Fruit fly (Drosophila melanogaster) whole organism, prepupa: ENCODE measurements around the gene Spindly.

Experiments
- Blimp-1 ChIP-seq: fragments of 200-800 bp; sonication (Bioruptor generic); optimal IDR thresholded peaks from 3 replicates; lab custom pipeline; 2017; ENCODE audit warnings: missing biosample characterization, missing genetic modification characterization, mild to moderate bottlenecking, moderate library complexity, missing genetic modification reagents
- CG10631 ChIP-seq: fragments of 200-800 bp; sonication (Bioruptor generic); optimal IDR thresholded peaks from 2 replicates; lab custom pipeline; 2016; ENCODE audit warnings: missing biosample characterization, missing genetic modification characterization
- CG10669 ChIP-seq: fragments of 200-800 bp; sonication (Bioruptor generic); optimal IDR thresholded peaks from 3 replicates; lab custom pipeline; 2018; ENCODE audit warnings: missing biosample characterization, mild to moderate bottlenecking, missing genetic modification characterization, moderate library complexity
- CG11294 ChIP-seq: fragments of 200-800 bp; sonication (Bioruptor generic); IDR thresholded peaks from 2 replicates; pipeline ENCODE4 v1.3.6; 2022; ENCODE audit warnings: missing biosample characterization, missing genetic modification characterization
- CG11762 ChIP-seq: fragments of 200-800 bp; sonication (Bioruptor generic); optimal IDR thresholded peaks from 3 replicates; lab custom pipeline; 2016; ENCODE audit warnings: missing biosample characterization, missing genetic modification characterization; ENCODE audit not compliant: insufficient read depth
- CG11902 ChIP-seq: fragments of 200-800 bp; sonication (Bioruptor generic); optimal IDR thresholded peaks from 3 replicates; lab custom pipeline; 2016; ENCODE audit warnings: missing biosample characterization, missing genetic modification characterization
- CG15336 ChIP-seq: fragments of 200-800 bp; sonication (Bioruptor generic); IDR thresholded peaks from 2 replicates; pipeline ENCODE4 v1.3.6; 2022; ENCODE audit warnings: missing biosample characterization, missing genetic modification characterization
- CG16779 ChIP-seq: fragments of 200-800 bp; sonication (Bioruptor generic); optimal IDR thresholded peaks from 3 replicates; lab custom pipeline; 2017; ENCODE audit warnings: missing biosample characterization, mild to moderate bottlenecking, missing genetic modification characterization
- CG3032 ChIP-seq: fragments of 200-800 bp; optimal IDR thresholded peaks from 2 replicates; lab custom pipeline; 2019; ENCODE audit warnings: missing biosample characterization, mild to moderate bottlenecking, missing genetic modification characterization, moderate library complexity
- CG31627 ChIP-seq: fragments of 200-800 bp; sonication (Bioruptor generic); optimal IDR thresholded peaks from 3 replicates; lab custom pipeline; 2016; ENCODE audit warnings: missing biosample characterization, missing genetic modification characterization
- CG32006 ChIP-seq: fragments of 200-800 bp; sonication (Bioruptor generic); optimal IDR thresholded peaks from 3 replicates; lab custom pipeline; 2017; ENCODE audit warnings: missing biosample characterization, mild to moderate bottlenecking, missing genetic modification characterization
- CG34406 ChIP-seq: fragments of 200-800 bp; sonication (Bioruptor generic); optimal IDR thresholded peaks from 3 replicates; lab custom pipeline; 2016; ENCODE audit warnings: missing biosample characterization, missing genetic modification characterization
- CG4318 ChIP-seq: fragments of 200-800 bp; sonication (Bioruptor generic); optimal IDR thresholded peaks from 3 replicates; lab custom pipeline; 2017; ENCODE audit warnings: missing biosample characterization, mild to moderate bottlenecking, missing genetic modification characterization
- CG6163 ChIP-seq: fragments of 200-800 bp; sonication (Bioruptor generic); IDR thresholded peaks from 3 replicates; pipeline ENCODE4 v1.3.6; 2022; ENCODE audit warnings: missing biosample characterization, missing genetic modification characterization
- CG6276 ChIP-seq: fragments of 200-800 bp; sonication (Bioruptor generic); optimal IDR thresholded peaks from 2 replicates; lab custom pipeline; 2017; ENCODE audit warnings: missing biosample characterization, mild to moderate bottlenecking, missing genetic modification characterization
- CG6792 ChIP-seq: fragments of 200-800 bp; sonication (Bioruptor generic); optimal IDR thresholded peaks from 3 replicates; lab custom pipeline; 2016; ENCODE audit warnings: missing biosample characterization, missing genetic modification characterization
- CG6808 ChIP-seq: fragments of 200-800 bp; sonication (Bioruptor generic); optimal IDR thresholded peaks from 3 replicates; lab custom pipeline; 2017; ENCODE audit warnings: missing biosample characterization, missing genetic modification characterization, mild to moderate bottlenecking, moderate library complexity, missing genetic modification reagents
- CG6854 ChIP-seq: fragments of 200-800 bp; sonication (Bioruptor generic); optimal IDR thresholded peaks from 2 replicates; lab custom pipeline; 2017; ENCODE audit warnings: missing biosample characterization, mild to moderate bottlenecking, missing genetic modification characterization
- CG7368 ChIP-seq: fragments of 200-800 bp; sonication (Bioruptor generic); optimal IDR thresholded peaks from 3 replicates; lab custom pipeline; 2016; ENCODE audit warnings: missing biosample characterization, missing genetic modification characterization
- CG8119 ChIP-seq: fragments of 200-800 bp; sonication (Bioruptor generic); IDR thresholded peaks from 3 replicates; pipeline ENCODE4 v1.3.6; 2022; ENCODE audit warnings: missing biosample characterization, missing genetic modification characterization
- CG8319 ChIP-seq: fragments of 200-800 bp; sonication (Bioruptor generic); optimal IDR thresholded peaks from 3 replicates; lab custom pipeline; 2016; ENCODE audit warnings: missing biosample characterization, missing genetic modification characterization
- CG9139 ChIP-seq: fragments of 200-800 bp; sonication (Bioruptor generic); optimal IDR thresholded peaks from 3 replicates; lab custom pipeline; 2017; ENCODE audit warnings: missing biosample characterization, mild to moderate bottlenecking, missing genetic modification characterization
- Eip78C ChIP-seq: fragments of 200-800 bp; sonication (Bioruptor generic); peaks from one replicate; lab custom pipeline; 2016; ENCODE audit warnings: missing biosample characterization, missing genetic modification characterization
- Ets21C ChIP-seq: fragments of 200-800 bp; sonication (Bioruptor generic); optimal IDR thresholded peaks from 3 replicates; lab custom pipeline; 2016; ENCODE audit warnings: missing biosample characterization, missing genetic modification characterization
- Ets96B ChIP-seq: fragments of 200-800 bp; optimal IDR thresholded peaks from 2 replicates; lab custom pipeline; 2019; ENCODE audit warnings: missing biosample characterization, mild to moderate bottlenecking, missing genetic modification characterization, moderate library complexity
- Gug ChIP-seq: fragments of 200-800 bp; sonication (Bioruptor generic); IDR thresholded peaks from 2 replicates; pipeline ENCODE4 v1.3.6; 2022; ENCODE audit warnings: missing biosample characterization, missing genetic modification characterization
- Hr38 ChIP-seq: sonication (Bioruptor generic); optimal IDR thresholded peaks from 2 replicates; lab custom pipeline; 2016; ENCODE audit warnings: missing biosample characterization, missing genetic modification characterization
- Hr39 ChIP-seq: fragments of 200-800 bp; sonication (Bioruptor generic); optimal IDR thresholded peaks from 2 replicates; lab custom pipeline; 2016; ENCODE audit warnings: missing biosample characterization, missing genetic modification characterization
- Hr4 ChIP-seq: fragments of 200-800 bp; sonication (Bioruptor generic); optimal IDR thresholded peaks from 3 replicates; lab custom pipeline; 2016; ENCODE audit warnings: missing biosample characterization, missing genetic modification characterization
- Lpt ChIP-seq: fragments of 200-800 bp; sonication (Bioruptor generic); optimal IDR thresholded peaks from 3 replicates; lab custom pipeline; 2016; ENCODE audit warnings: missing biosample characterization, missing genetic modification characterization
- Met ChIP-seq: fragments of 200-800 bp; sonication (Bioruptor generic); optimal IDR thresholded peaks from 3 replicates; lab custom pipeline; 2016; ENCODE audit warnings: missing biosample characterization, missing genetic modification characterization
- OdsH ChIP-seq: fragments of 200-800 bp; sonication (Bioruptor generic); optimal IDR thresholded peaks from 3 replicates; lab custom pipeline; 2016; ENCODE audit warnings: missing biosample characterization, missing genetic modification characterization
- Smox ChIP-seq: fragments of 200-800 bp; sonication (Bioruptor generic); optimal IDR thresholded peaks from 3 replicates; lab custom pipeline; 2016; ENCODE audit warnings: missing biosample characterization, missing genetic modification characterization
- achi ChIP-seq: fragments of 200-800 bp; sonication (Bioruptor generic); optimal IDR thresholded peaks from 3 replicates; lab custom pipeline; 2016; ENCODE audit warnings: missing biosample characterization, missing genetic modification characterization
- acj6 ChIP-seq: fragments of 200-800 bp; sonication (Bioruptor generic); optimal IDR thresholded peaks from 3 replicates; lab custom pipeline; 2016; ENCODE audit warnings: missing biosample characterization, missing genetic modification characterization
- dac ChIP-seq: fragments of 200-800 bp; sonication (Bioruptor generic); optimal IDR thresholded peaks from 2 replicates; lab custom pipeline; 2017; ENCODE audit warnings: missing biosample characterization, mild to moderate bottlenecking, missing genetic modification characterization
- dsx ChIP-seq: fragments of 200-800 bp; optimal IDR thresholded peaks from 3 replicates; lab custom pipeline; 2019; ENCODE audit warnings: missing biosample characterization, mild to moderate bottlenecking, missing genetic modification characterization, moderate library complexity; ENCODE audit not compliant: poor library complexity, severe bottlenecking
- esn ChIP-seq: fragments of 200-800 bp; sonication (Bioruptor generic); optimal IDR thresholded peaks from 2 replicates; lab custom pipeline; 2016; ENCODE audit warnings: missing biosample characterization, mild to moderate bottlenecking, missing genetic modification characterization, moderate library complexity
- fd59A ChIP-seq: fragments of 200-800 bp; sonication (Bioruptor generic); optimal IDR thresholded peaks from 2 replicates; lab custom pipeline; 2017; ENCODE audit warnings: missing biosample characterization, mild to moderate bottlenecking, missing genetic modification characterization, missing genetic modification reagents
- fkh ChIP-seq: fragments of 200-800 bp; sonication (Bioruptor generic); optimal IDR thresholded peaks from 3 replicates; lab custom pipeline; 2017; ENCODE audit warnings: missing biosample characterization, mild to moderate bottlenecking, missing genetic modification characterization, moderate library complexity
- net ChIP-seq: fragments of 200-800 bp; sonication (Bioruptor generic); optimal IDR thresholded peaks from 3 replicates; lab custom pipeline; 2016; ENCODE audit warnings: missing biosample characterization, missing genetic modification characterization
- pdm3 ChIP-seq: fragments of 200-800 bp; sonication (Bioruptor generic); optimal IDR thresholded peaks from 3 replicates; lab custom pipeline; 2016; ENCODE audit warnings: missing biosample characterization, missing genetic modification characterization
- spab ChIP-seq: fragments of 200-800 bp; sonication (Bioruptor generic); optimal IDR thresholded peaks from 2 replicates; lab custom pipeline; 2017; ENCODE audit warnings: missing biosample characterization, mild to moderate bottlenecking, missing genetic modification characterization, missing genetic modification reagents
- ss ChIP-seq, 2 experiments: fragments of 200-800 bp; sonication (Bioruptor generic); optimal IDR thresholded peaks; 2 replicates in 1 of 2; 3 replicates in 1 of 2; lab custom pipeline; 2017 to 2018; ENCODE audit warnings: mild to moderate bottlenecking in 2 of 2, missing biosample characterization in 2 of 2, missing genetic modification characterization in 2 of 2, moderate library complexity in 1 of 2
- svp ChIP-seq: fragments of 200-800 bp; sonication (Bioruptor generic); peaks from one replicate; lab custom pipeline; 2016; ENCODE audit warnings: missing biosample characterization, missing genetic modification characterization
- topi ChIP-seq: fragments of 200-800 bp; sonication (Bioruptor generic); optimal IDR thresholded peaks from 3 replicates; lab custom pipeline; 2016; ENCODE audit warnings: missing biosample characterization, missing genetic modification characterization
- vri ChIP-seq: fragments of 200-800 bp; sonication (Bioruptor generic); optimal IDR thresholded peaks from 3 replicates; lab custom pipeline; 2016; ENCODE audit warnings: missing biosample characterization, mild to moderate bottlenecking, missing genetic modification characterization

Gene Spindly

dm6 chr2L:3573907-3574306 is 43.8 kb upstream of the Spindly start (continued):
- TF ChIP-seq CG7368 (GFP tag; lab: Kevin White, UChicago) = peak; percentile 40
- TF ChIP-seq CG9139 (GFP tag; lab: Kevin White, UChicago) = peak; percentile 16
- TF ChIP-seq CG8119 (GFP tag; lab: Robert Waterston, UW) = peak; percentile 61; the same call in 2 of the 3 replicates
- peak; percentile 9 for TF ChIP-seq CG6792 (GFP tag; lab: Kevin White, UChicago)
- peak; percentile 34 for TF ChIP-seq esn
- peak; percentile 75 for TF ChIP-seq Eip78C
- no peak for TF ChIP-seq CG6854 (GFP tag; lab: Kevin White, UChicago)
- TF ChIP-seq Ets96B = peak; percentile 58
- TF ChIP-seq Hr39 = peak; percentile 63
- peak; percentile 71 for TF ChIP-seq CG15336
- TF ChIP-seq CG31627 (GFP tag; lab: Kevin White, UChicago) = peak; percentile 61
- TF ChIP-seq Blimp-1 (GFP tag; lab: Kevin White, UChicago) = no peak
- peak; percentile 23 for TF ChIP-seq CG8319 (GFP tag; lab: Kevin White, UChicago)
- TF ChIP-seq dac (GFP tag; lab: Kevin White, UChicago) = no peak
- peak; percentile 52 for TF ChIP-seq CG4318 (GFP tag; lab: Kevin White, UChicago)
- TF ChIP-seq achi (GFP tag; lab: Kevin White, UChicago) = peak; percentile 59
- peak; percentile 54 for TF ChIP-seq pdm3
- TF ChIP-seq OdsH (GFP tag; lab: Kevin White, UChicago) = peak; percentile 68
- TF ChIP-seq Gug (GFP tag; lab: Robert Waterston, UW) = peak; percentile 76; the same call in 1 of the 2 replicates
- peak; percentile 89 for TF ChIP-seq CG6163 (GFP tag; lab: Robert Waterston, UW)

- peak; percentile 45 for TF ChIP-seq Smox
- peak; percentile 48 for TF ChIP-seq CG10669
- TF ChIP-seq Met (GFP tag; lab: Kevin White, UChicago) = peak; percentile 50
- peak; percentile 50 for TF ChIP-seq CG3032 (tag; lab: Kevin White, UChicago)
- TF ChIP-seq CG4318 (GFP tag; lab: Kevin White, UChicago) = peak; percentile 5
- TF ChIP-seq CG9139 (GFP tag; lab: Kevin White, UChicago) = no peak
- no peak for TF ChIP-seq Lpt (GFP tag; lab: Kevin White, UChicago)
- no peak for TF ChIP-seq CG16779
- peak; percentile 60 for TF ChIP-seq CG32006 (GFP tag; lab: Kevin White, UChicago)
- TF ChIP-seq dsx (GFP tag; lab: Kevin White, UChicago) = no peak
- TF ChIP-seq CG6792 (GFP tag; lab: Kevin White, UChicago) = peak; percentile 31
- peak; percentile 70 for TF ChIP-seq Eip78C
- TF ChIP-seq topi (GFP tag; lab: Kevin White, UChicago) = peak; percentile 56
- peak; percentile 42 for TF ChIP-seq Ets96B
- peak; percentile 22 for TF ChIP-seq achi (GFP tag; lab: Kevin White, UChicago)
- no peak for TF ChIP-seq Hr38 (GFP tag; lab: Kevin White, UChicago)
- peak; percentile 49 for TF ChIP-seq acj6 (GFP tag; lab: Kevin White, UChicago)
- no peak for TF ChIP-seq CG6808
- no peak for TF ChIP-seq CG8319 (GFP tag; lab: Kevin White, UChicago)
- TF ChIP-seq OdsH (GFP tag; lab: Kevin White, UChicago) = peak; percentile 45
- peak; percentile 48 for TF ChIP-seq pdm3
- TF ChIP-seq CG6276 (GFP tag; lab: Kevin White, UChicago) = no peak
- TF ChIP-seq Ets21C = peak; percentile 40
- TF ChIP-seq vri (GFP tag; lab: Kevin White, UChicago) = peak; percentile 27
- TF ChIP-seq CG10631 = peak; percentile 6
- TF ChIP-seq CG11294 = peak; percentile 38; the same call in 1 of the 2 replicates
- peak; percentile 51 for TF ChIP-seq Hr4
- peak; percentile 20 for TF ChIP-seq CG11762
- TF ChIP-seq CG6854 (GFP tag; lab: Kevin White, UChicago) = no peak
- no peak for TF ChIP-seq spab (GFP tag; lab: Kevin White, UChicago)
- TF ChIP-seq CG34406 (GFP tag; lab: Kevin White, UChicago) = peak; percentile 26
- peak; percentile 50 for TF ChIP-seq esn
- no peak for TF ChIP-seq CG7368 (GFP tag; lab: Kevin White, UChicago)
- TF ChIP-seq fkh (GFP tag; lab: Kevin White, UChicago) = peak; percentile 76
- TF ChIP-seq CG31627 (GFP tag; lab: Kevin White, UChicago) = peak; percentile 69
- peak; percentile 35 for TF ChIP-seq Blimp-1 (GFP tag; lab: Kevin White, UChicago)
- TF ChIP-seq ss (GFP tag; optimal IDR thresholded peaks at IDR 0.05; lab: Kevin White, UChicago) = no peak
- peak; percentile 25 for TF ChIP-seq CG11902
- TF ChIP-seq net (GFP tag; lab: Kevin White, UChicago) = no peak
- peak; percentile 87 for TF ChIP-seq svp (GFP tag; lab: Kevin White, UChicago)
- peak; percentile 25 for TF ChIP-seq fd59A (GFP tag; lab: Kevin White, UChicago)
Observed at dm6 chr2L:3573172-3573755, 43.1 kb upstream of the Spindly start.
